Worm (Caenorhabditis elegans): ENCODE measurements around the gene kqt-1.

- TF ChIP-seq him-1 (tag; optimal IDR thresholded peaks at IDR 0.05) (no peak), W03F9.2 (tag; optimal IDR thresholded peaks at IDR 0.05) (no peak)
These were observed 35.4 kb upstream of the kqt-1 start for ce11 chrX:6583385-6583784.

Measured in whole organism, L4/young adult.